Worm (Caenorhabditis elegans) whole organism, L1 larva: ENCODE results near the gene cyn-17.

Experiments
- C04F5.9 ChIP-seq: sonication (generic microtip); optimal IDR thresholded peaks from 2 replicates; lab custom pipeline; 2016; ENCODE audit warnings: missing genetic modification characterization, missing compliant biosample characterization
- C16A3.4 ChIP-seq: fragments of 150-350 bp; optimal IDR thresholded peaks from 2 replicates; lab custom pipeline; 2014; ENCODE audit warnings: missing biosample characterization, missing genetic modification characterization
- F16B12.6 ChIP-seq: fragments of 150-350 bp; optimal IDR thresholded peaks from 2 replicates; lab custom pipeline; 2014; ENCODE audit warnings: missing biosample characterization, missing genetic modification characterization
- aly-2 ChIP-seq: fragments of 150-350 bp; optimal IDR thresholded peaks from 2 replicates; lab custom pipeline; 2014; ENCODE audit warnings: missing biosample characterization, missing genetic modification characterization
- blmp-1 ChIP-seq: fragments of 150-350 bp; optimal IDR thresholded peaks from 2 replicates; lab custom pipeline; 2014; ENCODE audit warnings: missing biosample characterization, missing genetic modification characterization
- ceh-8 ChIP-seq: fragments of 200-800 bp; sonication (Bioruptor generic); optimal IDR thresholded peaks from 2 replicates; lab custom pipeline; 2018; ENCODE audit warnings: mild to moderate bottlenecking, missing genetic modification characterization, moderate library complexity, missing compliant biosample characterization
- ceh-82 ChIP-seq, 3 experiments: fragments of 150-350 bp in 1 of 3; sonication (generic microtip) in 2 of 3; optimal IDR thresholded peaks; 2 replicates each; lab custom pipeline; 2014 to 2017; ENCODE audit warnings: missing biosample characterization in 3 of 3, missing genetic modification characterization in 3 of 3
- dsc-1 ChIP-seq: sonication (generic microtip); optimal IDR thresholded peaks from 2 replicates; lab custom pipeline; 2016; ENCODE audit warnings: mild to moderate bottlenecking, missing genetic modification characterization, missing compliant biosample characterization
- efl-1 ChIP-seq, 4 experiments: fragments of 150-350 bp; optimal IDR thresholded peaks in 3 of 4; peaks in 1 of 4; 1 replicate in 1 of 4; 2 replicates in 3 of 4; lab custom pipeline; 2014; ENCODE audit warnings: missing biosample characterization in 2 of 4, missing genetic modification characterization in 2 of 4, missing genetic modification reagents in 2 of 4
- elt-3 ChIP-seq, 6 experiments: fragments of 150-350 bp in 1 of 6; sonication (generic microtip); optimal IDR thresholded peaks; 2 replicates each; lab custom pipeline; 2017 to 2018; ENCODE audit warnings: missing biosample characterization in 6 of 6, missing genetic modification characterization in 6 of 6, inconsistent platforms in 1 of 6
- ets-5 ChIP-seq: fragments of 200-800 bp; sonication (Bioruptor generic); IDR thresholded peaks from 2 replicates; pipeline ENCODE4 v1.3.6; 2022; ENCODE audit warnings: missing genetic modification characterization, missing compliant biosample characterization
- fkh-4 ChIP-seq: sonication (generic microtip); optimal IDR thresholded peaks from 2 replicates; lab custom pipeline; 2016; ENCODE audit warnings: missing compliant biosample characterization, missing genetic modification characterization, borderline replicate concordance
- fkh-8 ChIP-seq: sonication (generic microtip); optimal IDR thresholded peaks from 2 replicates; lab custom pipeline; 2016; ENCODE audit warnings: mild to moderate bottlenecking, missing genetic modification characterization, missing compliant biosample characterization
- fos-1 ChIP-seq: fragments of 150-350 bp; optimal IDR thresholded peaks from 2 replicates; lab custom pipeline; 2014; ENCODE audit warnings: missing biosample characterization, missing genetic modification characterization
- grh-1 ChIP-seq: fragments of 200-800 bp; sonication (Bioruptor generic); IDR thresholded peaks from 2 replicates; pipeline ENCODE4 v1.3.6; 2022; ENCODE audit warnings: missing genetic modification reagents, missing genetic modification characterization, missing compliant biosample characterization
- hlh-4 ChIP-seq: sonication (generic microtip); optimal IDR thresholded peaks from 2 replicates; lab custom pipeline; 2016; ENCODE audit warnings: mild to moderate bottlenecking, missing genetic modification characterization, missing compliant biosample characterization
- hpl-2 ChIP-seq: fragments of 150-350 bp; optimal IDR thresholded peaks from 2 replicates; lab custom pipeline; 2014; ENCODE audit warnings: missing biosample characterization, missing genetic modification reagents, missing genetic modification characterization
- irx-1 ChIP-seq: sonication (generic microtip); optimal IDR thresholded peaks from 2 replicates; lab custom pipeline; 2016; ENCODE audit warnings: missing genetic modification characterization, missing compliant biosample characterization
- isw-1 ChIP-seq: fragments of 200-800 bp; sonication (Bioruptor generic); IDR thresholded peaks from 2 replicates; pipeline ENCODE4 v1.3.6; 2022; ENCODE audit warnings: missing genetic modification characterization, missing compliant biosample characterization
- lin-13 ChIP-seq: fragments of 150-350 bp; optimal IDR thresholded peaks from 2 replicates; lab custom pipeline; 2014; ENCODE audit warnings: missing biosample characterization, missing genetic modification reagents, missing genetic modification characterization
- lin-14 ChIP-seq: fragments of 200-800 bp; sonication (Bioruptor generic); optimal IDR thresholded peaks from 2 replicates; lab custom pipeline; 2018; ENCODE audit warnings: mild to moderate bottlenecking, missing genetic modification characterization, moderate library complexity, missing compliant biosample characterization
- lin-15B ChIP-seq: fragments of 150-350 bp; sonication (generic microtip); optimal IDR thresholded peaks from 3 replicates; lab custom pipeline; 2014; ENCODE audit warnings: missing biosample characterization, missing genetic modification characterization
- lin-35 ChIP-seq, 2 experiments: fragments of 150-350 bp; optimal IDR thresholded peaks; 2 replicates each; lab custom pipeline; 2014; ENCODE audit warnings: missing biosample characterization in 2 of 2, missing genetic modification characterization in 2 of 2, missing genetic modification reagents in 2 of 2
- lin-39 ChIP-seq: fragments of 150-350 bp; optimal IDR thresholded peaks from 2 replicates; lab custom pipeline; 2014; ENCODE audit warnings: missing biosample characterization, missing genetic modification reagents, missing genetic modification characterization
- mab-9 ChIP-seq: fragments of 200-800 bp; sonication (Bioruptor generic); IDR thresholded peaks from 2 replicates; pipeline ENCODE4 v1.3.6; 2022; ENCODE audit warnings: missing genetic modification reagents, missing genetic modification characterization, missing compliant biosample characterization
- mdl-1 ChIP-seq, 2 experiments: fragments of 150-350 bp; optimal IDR thresholded peaks; 2 replicates each; lab custom pipeline; 2014 to 2017; ENCODE audit warnings: missing biosample characterization in 2 of 2, missing genetic modification characterization in 2 of 2, inconsistent platforms in 1 of 2
- mef-2 ChIP-seq: fragments of 150-350 bp; optimal IDR thresholded peaks from 2 replicates; lab custom pipeline; 2014; ENCODE audit warnings: missing biosample characterization, missing genetic modification characterization
- mep-1 ChIP-seq: fragments of 150-350 bp; optimal IDR thresholded peaks from 2 replicates; lab custom pipeline; 2014; ENCODE audit warnings: missing biosample characterization, missing genetic modification characterization
- nhr-11 ChIP-seq: fragments of 150-350 bp; optimal IDR thresholded peaks from 2 replicates; lab custom pipeline; 2014; ENCODE audit warnings: missing biosample characterization, missing genetic modification characterization
- nhr-12 ChIP-seq: sonication (generic microtip); optimal IDR thresholded peaks from 2 replicates; lab custom pipeline; 2017; ENCODE audit warnings: missing biosample characterization, missing genetic modification characterization
- nhr-20 ChIP-seq: sonication (generic microtip); optimal IDR thresholded peaks from 2 replicates; lab custom pipeline; 2016; ENCODE audit warnings: mild to moderate bottlenecking, missing genetic modification characterization, missing compliant biosample characterization
- nhr-71 ChIP-seq: sonication (generic microtip); optimal IDR thresholded peaks from 2 replicates; lab custom pipeline; 2016; ENCODE audit warnings: mild to moderate bottlenecking, missing genetic modification characterization, moderate library complexity, missing compliant biosample characterization
- nhr-76 ChIP-seq: sonication (generic microtip); optimal IDR thresholded peaks from 2 replicates; lab custom pipeline; 2017; ENCODE audit warnings: missing biosample characterization, missing genetic modification characterization
- nhr-77 ChIP-seq: fragments of 150-350 bp; optimal IDR thresholded peaks from 2 replicates; lab custom pipeline; 2014; ENCODE audit warnings: missing biosample characterization, missing genetic modification characterization
- nhr-84 ChIP-seq: sonication (generic microtip); optimal IDR thresholded peaks from 2 replicates; lab custom pipeline; 2017; ENCODE audit warnings: missing biosample characterization, missing genetic modification characterization
- pax-3 ChIP-seq: fragments of 200-800 bp; sonication (Bioruptor generic); optimal IDR thresholded peaks from 2 replicates; lab custom pipeline; 2018; ENCODE audit warnings: mild to moderate bottlenecking, missing genetic modification characterization, moderate library complexity, missing compliant biosample characterization
- snpc-4 ChIP-seq: fragments of 150-350 bp; optimal IDR thresholded peaks from 2 replicates; lab custom pipeline; 2014; ENCODE audit warnings: missing biosample characterization, missing genetic modification characterization
- sup-37 ChIP-seq: fragments of 200-800 bp; sonication (Bioruptor generic); optimal IDR thresholded peaks from 2 replicates; lab custom pipeline; 2018; ENCODE audit warnings: mild to moderate bottlenecking, missing genetic modification characterization, missing compliant biosample characterization
- tbx-2 ChIP-seq: sonication (generic microtip); optimal IDR thresholded peaks from 2 replicates; lab custom pipeline; 2016; ENCODE audit warnings: missing genetic modification characterization, missing compliant biosample characterization
- unc-30 ChIP-seq: sonication (generic microtip); optimal IDR thresholded peaks from 2 replicates; lab custom pipeline; 2017; ENCODE audit warnings: missing biosample characterization, missing genetic modification characterization
- unc-86 ChIP-seq: sonication (generic microtip); optimal IDR thresholded peaks from 2 replicates; lab custom pipeline; 2016; ENCODE audit warnings: missing genetic modification characterization, missing compliant biosample characterization
- unc-98 ChIP-seq: fragments of 200-800 bp; sonication (Bioruptor generic); IDR thresholded peaks from 2 replicates; pipeline ENCODE4 v1.3.6; 2022; ENCODE audit warnings: missing genetic modification characterization, missing compliant biosample characterization
- vab-15 ChIP-seq: sonication (generic microtip); optimal IDR thresholded peaks from 2 replicates; lab custom pipeline; 2017; ENCODE audit warnings: missing genotype, mild to moderate bottlenecking, missing genetic modification characterization, missing compliant biosample characterization
- xbp-1 ChIP-seq: sonication (generic microtip); optimal IDR thresholded peaks from 2 replicates; lab custom pipeline; 2016; ENCODE audit warnings: missing genetic modification characterization, missing compliant biosample characterization
- ztf-4 ChIP-seq: fragments of 150-350 bp; optimal IDR thresholded peaks from 2 replicates; lab custom pipeline; 2014; ENCODE audit warnings: missing biosample characterization, missing genetic modification characterization

Gene cyn-17

ce11 chrV:5844349-5844760 is 44.9 kb downstream of the cyn-17 start (continued):
- TF ChIP-seq vab-15 (tag; lab: Kevin White, UChicago) (no peak), mdl-1 (tag; optimal IDR thresholded peaks at IDR 0.05; lab: Kevin White, UChicago) (peak in 1 of 2 experiments; percentile 99), dsc-1 (peak; percentile 31), sup-37 (GFP tag; lab: Kevin White, UChicago) (no peak), nhr-76 (tag; lab: Kevin White, UChicago) (no peak), hlh-4 (tag; lab: Kevin White, UChicago) (no peak), unc-30 (tag; lab: Kevin White, UChicago) (no peak), nhr-20 (peak; percentile 98), C04F5.9 (tag; lab: Kevin White, UChicago) (peak; percentile 66), elt-3 (tag; optimal IDR thresholded peaks at IDR 0.05; lab: Kevin White, UChicago) (peak in 1 of 6 experiments; percentile 90), fos-1 (no peak), lin-35 (GFP tag; optimal IDR thresholded peaks at IDR 0.05; lab: Kevin White, UChicago) (peak; percentile 52 to 89), irx-1 (tag; lab: Kevin White, UChicago) (peak; percentile 78), fkh-4 (tag; lab: Kevin White, UChicago) (no peak), nhr-77 (tag; lab: Kevin White, UChicago) (no peak), mab-9 (peak; percentile 63), ceh-82 (tag; optimal IDR thresholded peaks at IDR 0.05; lab: Kevin White, UChicago) (no peak), grh-1 (GFP tag; lab: Robert Waterston, UW) (peak; percentile 79), nhr-11 (tag; lab: Kevin White, UChicago) (peak; percentile 44), ceh-8 (GFP tag; lab: Kevin White, UChicago) (peak; percentile 59), nhr-12 (tag; lab: Kevin White, UChicago) (no peak), ztf-4 (peak; percentile 89), nhr-71 (peak; percentile 97), ets-5 (GFP tag; lab: Robert Waterston, UW) (no peak), pax-3 (tag; lab: Kevin White, UChicago) (peak; percentile 67), unc-98 (GFP tag; lab: Robert Waterston, UW) (no peak), tbx-2 (tag; lab: Kevin White, UChicago) (peak; percentile 81), hpl-2 (peak; percentile 55), mep-1 (tag; lab: Kevin White, UChicago) (peak; percentile 78), nhr-84 (tag; lab: Kevin White, UChicago) (no peak), lin-39 (tag; lab: Kevin White, UChicago) (peak; percentile 13), F16B12.6 (tag; lab: Kevin White, UChicago) (no peak), mef-2 (tag; lab: Kevin White, UChicago) (no peak), xbp-1 (tag; lab: Kevin White, UChicago) (peak; percentile 78), aly-2 (tag; lab: Kevin White, UChicago) (no peak), snpc-4 (tag; lab: Kevin White, UChicago) (peak; percentile 68), C16A3.4 (tag; lab: Kevin White, UChicago) (peak; percentile 64), lin-14 (GFP tag; lab: Kevin White, UChicago) (peak; percentile 91), lin-15B (no peak)
- TF ChIP-seq, all 84 proteins: peak for 43

- TF ChIP-seq lin-13 (GFP tag; lab: Kevin White, UChicago) (no peak), ztf-4 (peak; percentile 32), lin-14 (GFP tag; lab: Kevin White, UChicago) (peak; percentile 23), fkh-8 (peak; percentile 58), unc-86 (tag; lab: Kevin White, UChicago) (peak; percentile 39), blmp-1 (tag; lab: Kevin White, UChicago) (peak; percentile 6), mep-1 (tag; lab: Kevin White, UChicago) (peak; percentile 41), efl-1 (optimal IDR thresholded peaks at IDR 0.05; lab: Kevin White, UChicago) (no peak), efl-1 (GFP tag; optimal IDR thresholded peaks at IDR 0.05 in 1 of 2; lab: Kevin White, UChicago) (peak in 1 of 2 experiments; percentile 78), isw-1 (GFP tag; lab: Robert Waterston, UW) (no peak)
- TF ChIP-seq, all 84 proteins: peak for 7
Observed at ce11 chrV:5845162-5845561, 45.7 kb downstream of the cyn-17 start.
